Worm (Caenorhabditis elegans): ENCODE results near the gene twk-13.

twk-13 gene

ce11 chrV:12331820-12332219, 6.0 kb downstream of the twk-13 start (continued):
- TF ChIP-seq T26A5.8 (tag; optimal IDR thresholded peaks at IDR 0.05) (no peak), lin-26 (GFP tag; IDR thresholded peaks at IDR 0.05) (no peak), rec-8 (tag; optimal IDR thresholded peaks at IDR 0.05) (peak in 1 of 2 experiments; percentile 29), ztf-28 (GFP tag; IDR thresholded peaks at IDR 0.05) (0 out of 2 replicates have a peak, but pooled peaks have one; percentile 65), snpc-1.1 (tag; optimal IDR thresholded peaks at IDR 0.05; ENCODE audit: insufficient read depth) (peak; percentile 26), mcd-1 (GFP tag; IDR thresholded peaks at IDR 0.05) (peak; percentile 43; the same call in 1 of the 2 replicates), D2030.7 (GFP tag; IDR thresholded peaks at IDR 0.05) (peak; percentile 51; the same call in 1 of the 2 replicates), snpc-4 (GFP tag; optimal IDR thresholded peaks at IDR 0.05) (peak; percentile 24), snpc-4 (tag; optimal IDR thresholded peaks at IDR 0.05) (peak in 1 of 4 experiments; percentile 4), athp-1 (tag; optimal IDR thresholded peaks at IDR 0.05) (no peak)

- no peak for TF ChIP-seq lin-35 (GFP tag; optimal IDR thresholded peaks at IDR 0.05)
- TF ChIP-seq dpff-1 (tag; optimal IDR thresholded peaks at IDR 0.05), result no peak
These were observed 8.6 kb downstream of the twk-13 start for ce11 chrV:12329173-12329572.

ce11 chrV:12326638-12327037, 11.2 kb downstream of the twk-13 start:
- TF ChIP-seq him-1 (tag; optimal IDR thresholded peaks at IDR 0.05) (no peak), chd-7 (tag; optimal IDR thresholded peaks at IDR 0.05) (no peak), ceh-79 (tag; optimal IDR thresholded peaks at IDR 0.05) (no peak)

- TF ChIP-seq ztf-3 (GFP tag; optimal IDR thresholded peaks at IDR 0.05), result peak; percentile 37
- no peak for TF ChIP-seq tbx-9 (tag; optimal IDR thresholded peaks at IDR 0.05; ENCODE audit: borderline replicate concordance)
- no peak for TF ChIP-seq unc-62 (GFP tag; optimal IDR thresholded peaks at IDR 0.05)
- TF ChIP-seq hmg-20 (GFP tag; IDR thresholded peaks at IDR 0.05), result no peak
- TF ChIP-seq tlf-1 (GFP tag; optimal IDR thresholded peaks at IDR 0.05), result no peak
- no peak for TF ChIP-seq hlh-26 (GFP tag; conservative IDR thresholded peaks at IDR 0.05)
- TF ChIP-seq ceh-79 (tag; optimal IDR thresholded peaks at IDR 0.05), result no peak
- TF ChIP-seq lsy-27 (tag; optimal IDR thresholded peaks at IDR 0.05; ENCODE audit: borderline replicate concordance, insufficient read depth), result no peak
- TF ChIP-seq akir-1 (GFP tag; optimal IDR thresholded peaks at IDR 0.05), result no peak
- TF ChIP-seq lir-1 (GFP tag; conservative IDR thresholded peaks at IDR 0.05), result no peak
- TF ChIP-seq ztf-26 (tag; optimal IDR thresholded peaks at IDR 0.05), result no peak
- no peak for TF ChIP-seq ztf-25 (GFP tag; IDR thresholded peaks at IDR 0.05)
- no peak for TF ChIP-seq hlh-12 (tag; optimal IDR thresholded peaks at IDR 0.05)
- no peak for TF ChIP-seq ceh-40 (GFP tag; IDR thresholded peaks at IDR 0.05)
- TF ChIP-seq atf-7 (tag; optimal IDR thresholded peaks at IDR 0.05), result no peak
- TF ChIP-seq F33H1.4 (GFP tag; IDR thresholded peaks at IDR 0.05), result no peak
- TF ChIP-seq madf-10 (tag; optimal IDR thresholded peaks at IDR 0.05), result no peak
- no peak for TF ChIP-seq mes-4 (tag; optimal IDR thresholded peaks at IDR 0.05)
- no peak for TF ChIP-seq nhr-90 (tag; optimal IDR thresholded peaks at IDR 0.05)
- no peak for TF ChIP-seq ceh-91 (GFP tag; IDR thresholded peaks at IDR 0.05)
- TF ChIP-seq lin-54 (GFP tag; optimal IDR thresholded peaks at IDR 0.05), result no peak
- no peak for TF ChIP-seq die-1 (tag; optimal IDR thresholded peaks at IDR 0.05)
- no peak for TF ChIP-seq pha-4 (tag; optimal IDR thresholded peaks at IDR 0.05)
- TF ChIP-seq nfya-1 (tag; optimal IDR thresholded peaks at IDR 0.05; ENCODE audit: borderline replicate concordance, insufficient read depth), result no peak
- no peak for TF ChIP-seq Y79H2A.3 (GFP tag; conservative IDR thresholded peaks at IDR 0.05)
- peak; percentile 16; the same call in 1 of the 2 replicates for TF ChIP-seq B0336.3 (GFP tag; IDR thresholded peaks at IDR 0.05)
- no peak for TF ChIP-seq lag-1 (GFP tag; IDR thresholded peaks at IDR 0.05)
- no peak for TF ChIP-seq nfya-2 (GFP tag; IDR thresholded peaks at IDR 0.05)
- no peak for TF ChIP-seq ztf-28 (GFP tag; IDR thresholded peaks at IDR 0.05)
- TF ChIP-seq ets-4 (GFP tag; optimal IDR thresholded peaks at IDR 0.05), result no peak
These were observed 17.4 kb downstream of the twk-13 start for ce11 chrV:12320274-12320839.
